Worm (Caenorhabditis elegans) whole organism, L4/young adult: ENCODE measurements around the gene sedl-1.

Experiments
- W03F9.2 ChIP-seq: fragments of 150-350 bp; optimal IDR thresholded peaks from 2 replicates; lab custom pipeline; 2014; ENCODE audit warnings: missing biosample characterization, missing genetic modification characterization
- dao-5 ChIP-seq: sonication (generic microtip); optimal IDR thresholded peaks from 2 replicates; lab custom pipeline; 2016; ENCODE audit warnings: missing genotype, missing genetic modification characterization, moderate library complexity, missing compliant biosample characterization
- him-1 ChIP-seq: sonication (generic microtip); optimal IDR thresholded peaks from 2 replicates; lab custom pipeline; 2016; ENCODE audit warnings: missing genotype, missing genetic modification reagents, missing genetic modification characterization, missing compliant biosample characterization

- TF ChIP-seq dao-5, result no peak
- no peak for TF ChIP-seq W03F9.2
- TF ChIP-seq him-1, result no peak
Measured at ce11 chrX:1450352-1450818, 10.3 kb upstream of the sedl-1 start, which contains the start of gene W05H7.1.
